Worm (Caenorhabditis elegans) whole organism, L2 larva: ENCODE results near the gene sri-40.

Experiments used
- ZK546.5 ChIP-seq: sonication (generic microtip); optimal IDR thresholded peaks from 2 replicates; lab custom pipeline; 2017; ENCODE audit warnings: missing biosample characterization, missing genetic modification characterization
- dmd-4 ChIP-seq: sonication (generic microtip); optimal IDR thresholded peaks from 2 replicates; lab custom pipeline; 2017; ENCODE audit warnings: missing biosample characterization, missing genetic modification characterization
- elt-3 ChIP-seq: sonication (generic microtip); optimal IDR thresholded peaks from 2 replicates; lab custom pipeline; 2017; ENCODE audit warnings: missing biosample characterization, missing genetic modification characterization
- lsy-2 ChIP-seq, 2 experiments: fragments of 150-350 bp in 1 of 2; sonication (generic microtip) in 1 of 2; optimal IDR thresholded peaks; 2 replicates each; lab custom pipeline; 2014 to 2017; ENCODE audit warnings: missing biosample characterization in 2 of 2, missing genetic modification characterization in 2 of 2
- nhr-11 ChIP-seq: fragments of 150-350 bp; optimal IDR thresholded peaks from 2 replicates; lab custom pipeline; 2014; ENCODE audit warnings: missing biosample characterization, missing genetic modification characterization
- snpc-4 ChIP-seq: fragments of 150-350 bp; optimal IDR thresholded peaks from 2 replicates; lab custom pipeline; 2014; ENCODE audit warnings: missing biosample characterization, missing genetic modification characterization
- unc-39 ChIP-seq: fragments of 150-350 bp; optimal IDR thresholded peaks from 2 replicates; lab custom pipeline; 2014; ENCODE audit warnings: missing biosample characterization, missing genetic modification characterization
- zag-1 ChIP-seq: fragments of 150-350 bp; optimal IDR thresholded peaks from 2 replicates; lab custom pipeline; 2014; ENCODE audit warnings: missing biosample characterization, missing genetic modification characterization
- ztf-11 ChIP-seq: sonication (generic microtip); optimal IDR thresholded peaks from 2 replicates; lab custom pipeline; 2017; ENCODE audit warnings: missing biosample characterization, missing genetic modification characterization

DNA sequence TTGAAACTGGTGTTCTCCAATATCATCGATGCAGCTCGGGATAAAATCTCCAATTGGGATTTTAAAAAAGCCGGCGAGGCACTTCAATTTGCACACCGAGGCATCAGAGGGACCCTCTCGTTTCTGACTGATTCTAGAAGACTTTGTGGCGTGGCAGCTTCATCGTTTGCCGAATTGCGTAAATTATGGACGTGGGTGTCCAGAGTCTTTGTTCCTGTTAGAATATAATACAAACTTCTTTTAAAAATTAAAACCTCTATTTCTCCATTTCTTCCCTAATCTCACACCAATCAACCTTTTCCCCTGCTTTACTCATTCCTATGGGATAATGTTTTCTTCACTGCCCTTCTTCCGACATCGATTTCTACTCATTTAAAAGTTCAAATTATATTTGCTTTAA is 32.6 kb downstream of the sri-40 start, which contains the start of gene ZC239.5:
- TF ChIP-seq lsy-2 (tag; optimal IDR thresholded peaks at IDR 0.05; lab: Kevin White, UChicago) (no peak), snpc-4 (tag; lab: Kevin White, UChicago) (no peak), elt-3 (no peak), unc-39 (tag; lab: Kevin White, UChicago) (no peak), zag-1 (tag; lab: Kevin White, UChicago) (no peak), ZK546.5 (tag; lab: Kevin White, UChicago) (no peak), ztf-11 (tag; lab: Kevin White, UChicago) (no peak), nhr-11 (tag; lab: Kevin White, UChicago) (no peak), dmd-4 (tag; lab: Kevin White, UChicago) (no peak)
